In the genomic region with DNA sequence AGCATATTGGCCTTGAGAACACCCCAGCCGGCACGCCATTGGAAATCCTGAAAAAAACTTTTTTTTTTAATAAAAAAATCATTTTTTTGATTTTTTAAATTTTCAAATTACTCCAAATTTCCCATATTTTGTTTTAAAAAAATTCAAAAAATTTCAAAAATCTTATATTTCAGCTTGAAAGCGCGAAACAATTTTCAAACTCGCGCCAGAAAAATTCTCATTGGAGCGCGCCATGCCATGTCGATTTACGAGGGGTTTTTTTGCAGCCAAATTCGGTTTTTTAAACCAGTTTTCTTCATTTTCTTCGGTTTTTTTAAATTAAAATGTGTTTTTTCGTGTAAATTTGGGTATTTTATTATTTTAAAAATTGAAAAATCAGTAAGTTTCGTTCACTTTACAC, we compare ENCODE assay signal across 2 worm cellular contexts.
A peak's percentile ranks its signal among the peaks of the same experiment; 100 is the strongest.
TF ChIP-seq lines count a peak whose summit lies in the region.

No protein-coding gene starts in this region.

TF ChIP-seq in whole organism, L4 larva, 104 proteins besides CTCF, POLR2A, EP300 and RAD21:
- TF ChIP-seq aha-1 (tag; lab: Kevin White, UChicago) (no peak), egl-43 (GFP tag; IDR thresholded peaks at IDR 0.05; lab: Robert Waterston, UW) (no peak), lir-3 (tag; optimal IDR thresholded peaks at IDR 0.05; lab: Kevin White, UChicago) (no peak), F44E2.7 (GFP tag; IDR thresholded peaks at IDR 0.05; lab: Robert Waterston, UW) (no peak), spr-1 (tag; optimal IDR thresholded peaks at IDR 0.05; lab: Kevin White, UChicago) (no peak), lin-38 (GFP tag; IDR thresholded peaks at IDR 0.05; lab: Robert Waterston, UW) (peak; percentile 38)

TF ChIP-seq in whole organism, young adult, 124 proteins besides CTCF, POLR2A, EP300 and RAD21:
- peak; percentile 59; the same call in 1 of the 2 replicates for TF ChIP-seq madf-6 (GFP tag; IDR thresholded peaks at IDR 0.05; lab: Robert Waterston, UW)
- TF ChIP-seq hlh-26 (GFP tag; conservative IDR thresholded peaks at IDR 0.05; lab: Robert Waterston, UW): no peak
- TF ChIP-seq sptf-2 (GFP tag; optimal IDR thresholded peaks at IDR 0.05; lab: Kevin White, UChicago): no peak
- TF ChIP-seq zfh-2 (GFP tag; conservative IDR thresholded peaks at IDR 0.05; lab: Robert Waterston, UW): no peak
- no peak for TF ChIP-seq egl-44 (GFP tag; IDR thresholded peaks at IDR 0.05; lab: Robert Waterston, UW)
- no peak for TF ChIP-seq lsy-27 (tag; optimal IDR thresholded peaks at IDR 0.05; lab: Kevin White, UChicago; ENCODE audit: borderline replicate concordance, insufficient read depth)
- TF ChIP-seq nfya-2 (GFP tag; IDR thresholded peaks at IDR 0.05; lab: Robert Waterston, UW): no peak
- no peak for TF ChIP-seq ztf-26 (tag; optimal IDR thresholded peaks at IDR 0.05; lab: Kevin White, UChicago)
- TF ChIP-seq gei-17 (GFP tag; optimal IDR thresholded peaks at IDR 0.05; lab: Kevin White, UChicago): no peak
- TF ChIP-seq cebp-1 (GFP tag; IDR thresholded peaks at IDR 0.05; lab: Robert Waterston, UW): no peak
- no peak for TF ChIP-seq cebp-1 (tag; optimal IDR thresholded peaks at IDR 0.05; lab: Kevin White, UChicago)
- TF ChIP-seq D2030.7 (GFP tag; IDR thresholded peaks at IDR 0.05; lab: Robert Waterston, UW): peak; percentile 21; the same call in 1 of the 2 replicates
- no peak for TF ChIP-seq nhr-90 (tag; optimal IDR thresholded peaks at IDR 0.05; lab: Kevin White, UChicago)
- TF ChIP-seq egrh-3 (GFP tag; IDR thresholded peaks at IDR 0.05; lab: Robert Waterston, UW): no peak
- TF ChIP-seq repo-1 (tag; optimal IDR thresholded peaks at IDR 0.05; lab: Kevin White, UChicago): no peak
- no peak for TF ChIP-seq bed-2 (GFP tag; IDR thresholded peaks at IDR 0.05; lab: Robert Waterston, UW)
- TF ChIP-seq mcd-1 (GFP tag; IDR thresholded peaks at IDR 0.05; lab: Robert Waterston, UW): 0 out of 2 replicates have a peak, but pooled peaks have one; percentile 16
- TF ChIP-seq hlh-12 (tag; optimal IDR thresholded peaks at IDR 0.05; lab: Kevin White, UChicago): no peak
- TF ChIP-seq snpc-1.1 (tag; optimal IDR thresholded peaks at IDR 0.05; lab: Kevin White, UChicago; ENCODE audit: insufficient read depth): no peak
- TF ChIP-seq F55B11.4 (tag; optimal IDR thresholded peaks at IDR 0.05; lab: Kevin White, UChicago; ENCODE audit: borderline replicate concordance, insufficient read depth): no peak
- TF ChIP-seq efl-1 (GFP tag; optimal IDR thresholded peaks at IDR 0.05; lab: Kevin White, UChicago): peak; percentile 65
- TF ChIP-seq atf-7 (tag; optimal IDR thresholded peaks at IDR 0.05; lab: Kevin White, UChicago): no peak
- TF ChIP-seq somi-1 (GFP tag; optimal IDR thresholded peaks at IDR 0.05; lab: Kevin White, UChicago): no peak
- TF ChIP-seq mxl-1 (tag; optimal IDR thresholded peaks at IDR 0.05; lab: Kevin White, UChicago): no peak
- peak; percentile 21 for TF ChIP-seq lsl-1 (GFP tag; optimal IDR thresholded peaks at IDR 0.05; lab: Kevin White, UChicago)
- TF ChIP-seq madf-10 (tag; optimal IDR thresholded peaks at IDR 0.05; lab: Kevin White, UChicago): no peak
- no peak for TF ChIP-seq hsf-1 (GFP tag; IDR thresholded peaks at IDR 0.05; lab: Robert Waterston, UW)
- no peak for TF ChIP-seq ceh-58 (GFP tag; IDR thresholded peaks at IDR 0.05; lab: Robert Waterston, UW)
- peak; percentile 65; the same call in 1 of the 2 replicates for TF ChIP-seq madf-3 (GFP tag; IDR thresholded peaks at IDR 0.05; lab: Robert Waterston, UW)
- TF ChIP-seq lin-40 (tag; optimal IDR thresholded peaks at IDR 0.05; lab: Kevin White, UChicago): no peak
- TF ChIP-seq mes-4 (tag; optimal IDR thresholded peaks at IDR 0.05; lab: Kevin White, UChicago): no peak
- TF ChIP-seq ccch-3 (GFP tag; optimal IDR thresholded peaks at IDR 0.05; lab: Kevin White, UChicago): no peak
- TF ChIP-seq lin-26 (GFP tag; IDR thresholded peaks at IDR 0.05; lab: Robert Waterston, UW): no peak
- TF ChIP-seq ama-1 (optimal IDR thresholded peaks at IDR 0.05; lab: Kevin White, UChicago): no peak
- no peak for TF ChIP-seq ama-1 (GFP tag; optimal IDR thresholded peaks at IDR 0.05; lab: Kevin White, UChicago)
- TF ChIP-seq athp-1 (tag; optimal IDR thresholded peaks at IDR 0.05; lab: Kevin White, UChicago): no peak
- TF ChIP-seq C17E4.6 (GFP tag; IDR thresholded peaks at IDR 0.05; lab: Robert Waterston, UW): no peak
- TF ChIP-seq attf-3 (GFP tag; conservative IDR thresholded peaks at IDR 0.05; lab: Robert Waterston, UW): peak; percentile 18; the same call in 1 of the 2 replicates
- no peak for TF ChIP-seq ztf-3 (GFP tag; optimal IDR thresholded peaks at IDR 0.05; lab: Kevin White, UChicago)
- peak; percentile 46; the same call in 1 of the 2 replicates for TF ChIP-seq madf-8 (GFP tag; conservative IDR thresholded peaks at IDR 0.05; lab: Robert Waterston, UW)
- no peak for TF ChIP-seq F57C9.4 (tag; optimal IDR thresholded peaks at IDR 0.05; lab: Kevin White, UChicago)
- peak; percentile 27 for TF ChIP-seq dpl-1 (GFP tag; optimal IDR thresholded peaks at IDR 0.05; lab: Kevin White, UChicago)
- TF ChIP-seq tbp1 (GFP tag; optimal IDR thresholded peaks at IDR 0.05; lab: Kevin White, UChicago): no peak
- TF ChIP-seq nfyb-1 (GFP tag; IDR thresholded peaks at IDR 0.05; lab: Robert Waterston, UW): no peak
- TF ChIP-seq nhr-120 (GFP tag; IDR thresholded peaks at IDR 0.05; lab: Robert Waterston, UW): no peak
- peak; percentile 64 for TF ChIP-seq ceh-91 (GFP tag; IDR thresholded peaks at IDR 0.05; lab: Robert Waterston, UW)
- no peak for TF ChIP-seq zim-3 (tag; optimal IDR thresholded peaks at IDR 0.05; lab: Kevin White, UChicago)
- TF ChIP-seq Y53G8AR.9 (GFP tag; conservative IDR thresholded peaks at IDR 0.05; lab: Robert Waterston, UW): no peak
- no peak for TF ChIP-seq dpff-1 (tag; optimal IDR thresholded peaks at IDR 0.05; lab: Kevin White, UChicago)
- TF ChIP-seq F39B2.1 (GFP tag; IDR thresholded peaks at IDR 0.05; lab: Robert Waterston, UW): no peak
- no peak for TF ChIP-seq chd-7 (tag; optimal IDR thresholded peaks at IDR 0.05; lab: Kevin White, UChicago)
- no peak for TF ChIP-seq B0019.2 (GFP tag; conservative IDR thresholded peaks at IDR 0.05; lab: Robert Waterston, UW)
- no peak for TF ChIP-seq ceh-40 (GFP tag; IDR thresholded peaks at IDR 0.05; lab: Robert Waterston, UW)
- TF ChIP-seq B0336.3 (GFP tag; IDR thresholded peaks at IDR 0.05; lab: Robert Waterston, UW): no peak
- no peak for TF ChIP-seq let-607 (tag; optimal IDR thresholded peaks at IDR 0.05; lab: Kevin White, UChicago)
- TF ChIP-seq F33H1.4 (GFP tag; IDR thresholded peaks at IDR 0.05; lab: Robert Waterston, UW): peak; percentile 39; the same call in 1 of the 2 replicates
- TF ChIP-seq sdz-38 (tag; optimal IDR thresholded peaks at IDR 0.05; lab: Kevin White, UChicago): no peak
- TF ChIP-seq lin-54 (GFP tag; optimal IDR thresholded peaks at IDR 0.05; lab: Kevin White, UChicago): peak; percentile 61
- no peak for TF ChIP-seq pbrm-1 (GFP tag; IDR thresholded peaks at IDR 0.05; lab: Robert Waterston, UW)
- no peak for TF ChIP-seq Y53F4B.3 (GFP tag; IDR thresholded peaks at IDR 0.05; lab: Robert Waterston, UW)
- TF ChIP-seq xnd-1 (tag; optimal IDR thresholded peaks at IDR 0.05; lab: Kevin White, UChicago): no peak
